Worm (Caenorhabditis elegans) whole organism, late embryonic: ENCODE results near the gene cyp-33C3.

Source experiments
- ets-4 ChIP-seq: sonication (generic microtip); optimal IDR thresholded peaks from 2 replicates; lab custom pipeline; 2016; ENCODE audit warnings: missing genetic modification characterization, missing compliant biosample characterization
- pag-3 ChIP-seq: sonication (generic microtip); optimal IDR thresholded peaks from 2 replicates; lab custom pipeline; 2016; ENCODE audit warnings: missing compliant biosample characterization, missing genetic modification characterization, borderline replicate concordance
- pqm-1 ChIP-seq: sonication (generic microtip); optimal IDR thresholded peaks from 2 replicates; lab custom pipeline; 2016; ENCODE audit warnings: missing genetic modification characterization, missing compliant biosample characterization
- sox-4 ChIP-seq: sonication (generic microtip); optimal IDR thresholded peaks from 2 replicates; lab custom pipeline; 2017; ENCODE audit warnings: mild to moderate bottlenecking, missing genetic modification characterization, inconsistent platforms, missing compliant biosample characterization
- zip-5 ChIP-seq: sonication (generic microtip); optimal IDR thresholded peaks from 2 replicates; lab custom pipeline; 2016; ENCODE audit warnings: missing genetic modification characterization, missing compliant biosample characterization

- TF ChIP-seq pqm-1 (no peak), pag-3 (tag; lab: Kevin White, UChicago) (no peak), sox-4 (no peak), zip-5 (tag; lab: Kevin White, UChicago) (no peak), ets-4 (no peak)
Observed at ce11 chrV:2274253-2274892, 31.8 kb downstream of the cyp-33C3 start, which contains the start of the genes Y5H2A.4 and abu-4.
